Worm (Caenorhabditis elegans) whole organism, L1 larva: ENCODE measurements around the gene wdr-54.
A peak's percentile ranks its signal among the peaks of the same experiment; 100 is the strongest.

Experiments used
- blmp-1 ChIP-seq: fragments of 150-350 bp; optimal IDR thresholded peaks from 2 replicates; lab custom pipeline; 2014; ENCODE audit warnings: missing biosample characterization, missing genetic modification characterization
- ceh-8 ChIP-seq: fragments of 200-800 bp; sonication (Bioruptor generic); optimal IDR thresholded peaks from 2 replicates; lab custom pipeline; 2018; ENCODE audit warnings: mild to moderate bottlenecking, missing genetic modification characterization, moderate library complexity, missing compliant biosample characterization
- fkh-8 ChIP-seq: sonication (generic microtip); optimal IDR thresholded peaks from 2 replicates; lab custom pipeline; 2016; ENCODE audit warnings: mild to moderate bottlenecking, missing genetic modification characterization, missing compliant biosample characterization

wdr-54 gene

ce11 chrX:880367-880766, 51.7 kb downstream of the wdr-54 start, which contains the start of gene ZC13.2:
Gene ZC13.2, plus strand, starts transcription at chrX:880667.
- TF ChIP-seq blmp-1 (tag; lab: Kevin White, UChicago) (no peak), ceh-8 (GFP tag; lab: Kevin White, UChicago) (peak; percentile 25), fkh-8 (tag; lab: Kevin White, UChicago) (peak; percentile 61)
